Fruit fly (Drosophila melanogaster) whole organism, prepupa: ENCODE measurements around the gene CG9701.

ENCODE experiments used
- Blimp-1 ChIP-seq: fragments of 200-800 bp; sonication (Bioruptor generic); optimal IDR thresholded peaks from 3 replicates; lab custom pipeline; 2017; ENCODE audit warnings: missing biosample characterization, missing genetic modification characterization, mild to moderate bottlenecking, moderate library complexity, missing genetic modification reagents
- CG10669 ChIP-seq: fragments of 200-800 bp; sonication (Bioruptor generic); optimal IDR thresholded peaks from 3 replicates; lab custom pipeline; 2018; ENCODE audit warnings: missing biosample characterization, mild to moderate bottlenecking, missing genetic modification characterization, moderate library complexity
- CG11294 ChIP-seq: fragments of 200-800 bp; sonication (Bioruptor generic); IDR thresholded peaks from 2 replicates; pipeline ENCODE4 v1.3.6; 2022; ENCODE audit warnings: missing biosample characterization, missing genetic modification characterization
- CG11762 ChIP-seq: fragments of 200-800 bp; sonication (Bioruptor generic); optimal IDR thresholded peaks from 3 replicates; lab custom pipeline; 2016; ENCODE audit warnings: missing biosample characterization, missing genetic modification characterization; ENCODE audit not compliant: insufficient read depth
- CG11902 ChIP-seq: fragments of 200-800 bp; sonication (Bioruptor generic); optimal IDR thresholded peaks from 3 replicates; lab custom pipeline; 2016; ENCODE audit warnings: missing biosample characterization, missing genetic modification characterization
- CG15336 ChIP-seq: fragments of 200-800 bp; sonication (Bioruptor generic); IDR thresholded peaks from 2 replicates; pipeline ENCODE4 v1.3.6; 2022; ENCODE audit warnings: missing biosample characterization, missing genetic modification characterization
- CG1621 ChIP-seq: fragments of 200-800 bp; sonication (Bioruptor generic); optimal IDR thresholded peaks from 3 replicates; lab custom pipeline; 2018; ENCODE audit warnings: missing biosample characterization, mild to moderate bottlenecking, missing genetic modification characterization
- CG3032 ChIP-seq: fragments of 200-800 bp; optimal IDR thresholded peaks from 2 replicates; lab custom pipeline; 2019; ENCODE audit warnings: missing biosample characterization, mild to moderate bottlenecking, missing genetic modification characterization, moderate library complexity
- CG31627 ChIP-seq: fragments of 200-800 bp; sonication (Bioruptor generic); optimal IDR thresholded peaks from 3 replicates; lab custom pipeline; 2016; ENCODE audit warnings: missing biosample characterization, missing genetic modification characterization
- CG32006 ChIP-seq: fragments of 200-800 bp; sonication (Bioruptor generic); optimal IDR thresholded peaks from 3 replicates; lab custom pipeline; 2017; ENCODE audit warnings: missing biosample characterization, mild to moderate bottlenecking, missing genetic modification characterization
- CG34406 ChIP-seq: fragments of 200-800 bp; sonication (Bioruptor generic); optimal IDR thresholded peaks from 3 replicates; lab custom pipeline; 2016; ENCODE audit warnings: missing biosample characterization, missing genetic modification characterization
- CG4318 ChIP-seq: fragments of 200-800 bp; sonication (Bioruptor generic); optimal IDR thresholded peaks from 3 replicates; lab custom pipeline; 2017; ENCODE audit warnings: missing biosample characterization, mild to moderate bottlenecking, missing genetic modification characterization
- CG6163 ChIP-seq: fragments of 200-800 bp; sonication (Bioruptor generic); IDR thresholded peaks from 3 replicates; pipeline ENCODE4 v1.3.6; 2022; ENCODE audit warnings: missing biosample characterization, missing genetic modification characterization
- CG6276 ChIP-seq: fragments of 200-800 bp; sonication (Bioruptor generic); optimal IDR thresholded peaks from 2 replicates; lab custom pipeline; 2017; ENCODE audit warnings: missing biosample characterization, mild to moderate bottlenecking, missing genetic modification characterization
- CG6792 ChIP-seq: fragments of 200-800 bp; sonication (Bioruptor generic); optimal IDR thresholded peaks from 3 replicates; lab custom pipeline; 2016; ENCODE audit warnings: missing biosample characterization, missing genetic modification characterization
- CG6808 ChIP-seq: fragments of 200-800 bp; sonication (Bioruptor generic); optimal IDR thresholded peaks from 3 replicates; lab custom pipeline; 2017; ENCODE audit warnings: missing biosample characterization, missing genetic modification characterization, mild to moderate bottlenecking, moderate library complexity, missing genetic modification reagents
- CG8632 ChIP-seq: fragments of 200-800 bp; sonication (Bioruptor generic); optimal IDR thresholded peaks from 3 replicates; lab custom pipeline; 2016; ENCODE audit warnings: missing biosample characterization, missing genetic modification characterization
- CG9139 ChIP-seq: fragments of 200-800 bp; sonication (Bioruptor generic); optimal IDR thresholded peaks from 3 replicates; lab custom pipeline; 2017; ENCODE audit warnings: missing biosample characterization, mild to moderate bottlenecking, missing genetic modification characterization
- Eip75B ChIP-seq: fragments of 200-800 bp; sonication (Bioruptor generic); optimal IDR thresholded peaks from 3 replicates; lab custom pipeline; 2016; ENCODE audit warnings: missing biosample characterization, missing genetic modification characterization
- Eip78C ChIP-seq: fragments of 200-800 bp; sonication (Bioruptor generic); peaks from one replicate; lab custom pipeline; 2016; ENCODE audit warnings: missing biosample characterization, missing genetic modification characterization
- Eip93F ChIP-seq: fragments of 200-800 bp; sonication (Bioruptor generic); optimal IDR thresholded peaks from 2 replicates; lab custom pipeline; 2016; ENCODE audit warnings: missing biosample characterization, mild to moderate bottlenecking, missing genetic modification characterization
- Ets96B ChIP-seq: fragments of 200-800 bp; optimal IDR thresholded peaks from 2 replicates; lab custom pipeline; 2019; ENCODE audit warnings: missing biosample characterization, mild to moderate bottlenecking, missing genetic modification characterization, moderate library complexity
- Gug ChIP-seq: fragments of 200-800 bp; sonication (Bioruptor generic); IDR thresholded peaks from 2 replicates; pipeline ENCODE4 v1.3.6; 2022; ENCODE audit warnings: missing biosample characterization, missing genetic modification characterization
- Hr38 ChIP-seq: sonication (Bioruptor generic); optimal IDR thresholded peaks from 2 replicates; lab custom pipeline; 2016; ENCODE audit warnings: missing biosample characterization, missing genetic modification characterization
- Hr39 ChIP-seq: fragments of 200-800 bp; sonication (Bioruptor generic); optimal IDR thresholded peaks from 2 replicates; lab custom pipeline; 2016; ENCODE audit warnings: missing biosample characterization, missing genetic modification characterization
- Hr4 ChIP-seq: fragments of 200-800 bp; sonication (Bioruptor generic); optimal IDR thresholded peaks from 3 replicates; lab custom pipeline; 2016; ENCODE audit warnings: missing biosample characterization, missing genetic modification characterization
- Lpt ChIP-seq: fragments of 200-800 bp; sonication (Bioruptor generic); optimal IDR thresholded peaks from 3 replicates; lab custom pipeline; 2016; ENCODE audit warnings: missing biosample characterization, missing genetic modification characterization
- Met ChIP-seq: fragments of 200-800 bp; sonication (Bioruptor generic); optimal IDR thresholded peaks from 3 replicates; lab custom pipeline; 2016; ENCODE audit warnings: missing biosample characterization, missing genetic modification characterization
- OdsH ChIP-seq: fragments of 200-800 bp; sonication (Bioruptor generic); optimal IDR thresholded peaks from 3 replicates; lab custom pipeline; 2016; ENCODE audit warnings: missing biosample characterization, missing genetic modification characterization
- Smox ChIP-seq: fragments of 200-800 bp; sonication (Bioruptor generic); optimal IDR thresholded peaks from 3 replicates; lab custom pipeline; 2016; ENCODE audit warnings: missing biosample characterization, missing genetic modification characterization
- Sox102F ChIP-seq: fragments of 200-800 bp; sonication (Bioruptor generic); optimal IDR thresholded peaks from 2 replicates; lab custom pipeline; 2016; ENCODE audit warnings: missing biosample characterization, mild to moderate bottlenecking, missing genetic modification characterization
- Sox15 ChIP-seq: fragments of 200-800 bp; sonication (Bioruptor generic); optimal IDR thresholded peaks from 3 replicates; lab custom pipeline; 2016; ENCODE audit warnings: missing biosample characterization, missing genetic modification characterization
- cyc ChIP-seq: fragments of 200-800 bp; sonication (Bioruptor generic); optimal IDR thresholded peaks from 3 replicates; lab custom pipeline; 2016; ENCODE audit warnings: missing biosample characterization, missing genetic modification characterization
- dac ChIP-seq: fragments of 200-800 bp; sonication (Bioruptor generic); optimal IDR thresholded peaks from 2 replicates; lab custom pipeline; 2017; ENCODE audit warnings: missing biosample characterization, mild to moderate bottlenecking, missing genetic modification characterization
- dsx ChIP-seq: fragments of 200-800 bp; optimal IDR thresholded peaks from 3 replicates; lab custom pipeline; 2019; ENCODE audit warnings: missing biosample characterization, mild to moderate bottlenecking, missing genetic modification characterization, moderate library complexity; ENCODE audit not compliant: poor library complexity, severe bottlenecking
- eg ChIP-seq: fragments of 200-800 bp; sonication (Bioruptor generic); IDR thresholded peaks from 3 replicates; pipeline ENCODE4 v1.3.6; 2022; ENCODE audit warnings: missing biosample characterization, missing genetic modification characterization
- fd59A ChIP-seq: fragments of 200-800 bp; sonication (Bioruptor generic); optimal IDR thresholded peaks from 2 replicates; lab custom pipeline; 2017; ENCODE audit warnings: missing biosample characterization, mild to moderate bottlenecking, missing genetic modification characterization, missing genetic modification reagents
- fd85E ChIP-seq: fragments of 200-800 bp; sonication (Bioruptor generic); optimal IDR thresholded peaks from 3 replicates; lab custom pipeline; 2016; ENCODE audit warnings: missing biosample characterization, missing genetic modification characterization
- lz ChIP-seq: fragments of 200-800 bp; sonication (Bioruptor generic); optimal IDR thresholded peaks from 3 replicates; lab custom pipeline; 2016; ENCODE audit warnings: missing biosample characterization, missing genetic modification characterization
- net ChIP-seq: fragments of 200-800 bp; sonication (Bioruptor generic); optimal IDR thresholded peaks from 3 replicates; lab custom pipeline; 2016; ENCODE audit warnings: missing biosample characterization, missing genetic modification characterization
- pdm3 ChIP-seq: fragments of 200-800 bp; sonication (Bioruptor generic); optimal IDR thresholded peaks from 3 replicates; lab custom pipeline; 2016; ENCODE audit warnings: missing biosample characterization, missing genetic modification characterization
- salr ChIP-seq, 2 experiments: fragments of 200-800 bp; sonication (Bioruptor generic); optimal IDR thresholded peaks; 3 replicates each; lab custom pipeline; 2016 to 2018; ENCODE audit warnings: missing biosample characterization in 2 of 2, missing genetic modification characterization in 2 of 2, mild to moderate bottlenecking in 1 of 2
- ss ChIP-seq, 2 experiments: fragments of 200-800 bp; sonication (Bioruptor generic); optimal IDR thresholded peaks; 2 replicates in 1 of 2; 3 replicates in 1 of 2; lab custom pipeline; 2017 to 2018; ENCODE audit warnings: mild to moderate bottlenecking in 2 of 2, missing biosample characterization in 2 of 2, missing genetic modification characterization in 2 of 2, moderate library complexity in 1 of 2
- svp ChIP-seq: fragments of 200-800 bp; sonication (Bioruptor generic); peaks from one replicate; lab custom pipeline; 2016; ENCODE audit warnings: missing biosample characterization, missing genetic modification characterization
- topi ChIP-seq: fragments of 200-800 bp; sonication (Bioruptor generic); optimal IDR thresholded peaks from 3 replicates; lab custom pipeline; 2016; ENCODE audit warnings: missing biosample characterization, missing genetic modification characterization
- vri ChIP-seq: fragments of 200-800 bp; sonication (Bioruptor generic); optimal IDR thresholded peaks from 3 replicates; lab custom pipeline; 2016; ENCODE audit warnings: missing biosample characterization, mild to moderate bottlenecking, missing genetic modification characterization

The CG9701 gene

dm6 chr3L:16760274-16760673 is 26.9 kb downstream of the CG9701 start (continued):
- TF ChIP-seq CG6163 (GFP tag; lab: Robert Waterston, UW) (0 out of 3 replicates have a peak, but pooled peaks have one; percentile 22), Eip75B (GFP tag; lab: Kevin White, UChicago) (no peak), net (no peak), topi (GFP tag; lab: Kevin White, UChicago) (no peak), CG9139 (GFP tag; lab: Kevin White, UChicago) (no peak), svp (GFP tag; lab: Kevin White, UChicago) (peak; percentile 37), Eip93F (no peak), vri (GFP tag; lab: Kevin White, UChicago) (no peak), Hr39 (GFP tag; lab: Kevin White, UChicago) (peak; percentile 12), CG32006 (GFP tag; lab: Kevin White, UChicago) (peak; percentile 29), CG8632 (GFP tag; lab: Kevin White, UChicago) (no peak), Hr4 (GFP tag; lab: Kevin White, UChicago) (peak; percentile 3), dac (GFP tag; lab: Kevin White, UChicago) (no peak), salr (GFP tag; optimal IDR thresholded peaks at IDR 0.05; lab: Kevin White, UChicago) (no peak), CG11902 (no peak), dsx (GFP tag; lab: Kevin White, UChicago) (no peak)

- TF ChIP-seq CG11762 (GFP tag; lab: Kevin White, UChicago) (peak; percentile 23), Gug (GFP tag; lab: Robert Waterston, UW) (no peak), topi (GFP tag; lab: Kevin White, UChicago) (no peak), Ets96B (peak; percentile 79), dsx (GFP tag; lab: Kevin White, UChicago) (peak; percentile 69), CG10669 (GFP tag; lab: Kevin White, UChicago) (peak; percentile 56), dac (GFP tag; lab: Kevin White, UChicago) (no peak), CG6792 (GFP tag; lab: Kevin White, UChicago) (peak; percentile 52), CG6808 (peak; percentile 65), svp (GFP tag; lab: Kevin White, UChicago) (peak; percentile 71), CG1621 (tag; lab: Kevin White, UChicago) (peak; percentile 58), Lpt (no peak), CG31627 (GFP tag; lab: Kevin White, UChicago) (no peak), net (peak; percentile 58), CG9139 (GFP tag; lab: Kevin White, UChicago) (no peak), CG6276 (GFP tag; lab: Kevin White, UChicago) (peak; percentile 29), eg (GFP tag; lab: Robert Waterston, UW) (no peak), CG34406 (GFP tag; lab: Kevin White, UChicago) (peak; percentile 58), Eip78C (GFP tag; lab: Kevin White, UChicago) (peak; percentile 92), CG4318 (peak; percentile 45), Smox (GFP tag; lab: Kevin White, UChicago) (peak; percentile 46), salr (GFP tag; optimal IDR thresholded peaks at IDR 0.05; lab: Kevin White, UChicago) (peak; percentile 49 to 71), fd85E (GFP tag; lab: Kevin White, UChicago) (no peak), CG3032 (tag; lab: Kevin White, UChicago) (peak; percentile 62), CG11902 (no peak), OdsH (GFP tag; lab: Kevin White, UChicago) (peak; percentile 67), CG8632 (GFP tag; lab: Kevin White, UChicago) (peak; percentile 64), lz (GFP tag; lab: Kevin White, UChicago) (no peak), Sox15 (GFP tag; lab: Kevin White, UChicago) (no peak), cyc (GFP tag; lab: Kevin White, UChicago) (no peak), Hr39 (GFP tag; lab: Kevin White, UChicago) (no peak), fd59A (GFP tag; lab: Kevin White, UChicago) (peak; percentile 55), Blimp-1 (GFP tag; lab: Kevin White, UChicago) (no peak), vri (GFP tag; lab: Kevin White, UChicago) (no peak), CG11294 (GFP tag; lab: Robert Waterston, UW) (no peak), Met (GFP tag; lab: Kevin White, UChicago) (peak; percentile 47), CG15336 (GFP tag; lab: Robert Waterston, UW) (peak; percentile 76), Sox102F (peak; percentile 33), pdm3 (GFP tag; lab: Kevin White, UChicago) (peak; percentile 69), CG32006 (GFP tag; lab: Kevin White, UChicago) (peak; percentile 72), Hr4 (GFP tag; lab: Kevin White, UChicago) (peak; percentile 58), Hr38 (GFP tag; lab: Kevin White, UChicago) (no peak), ss (GFP tag; optimal IDR thresholded peaks at IDR 0.05; lab: Kevin White, UChicago) (peak; percentile 43 to 74)
Measured at dm6 chr3L:16762203-16762997, 29.1 kb downstream of the CG9701 start.
